Worm (Caenorhabditis elegans) whole organism, midembryonic: Measurements from ENCODE around the gene pdha-1.

Experiments
- T22C8.4 ChIP-seq: fragments of 200-800 bp; sonication (Bioruptor generic); IDR thresholded peaks from 2 replicates; pipeline ENCODE4 v1.3.6; 2022; ENCODE audit warnings: missing genetic modification characterization, missing compliant biosample characterization
- cog-1 ChIP-seq: sonication (generic microtip); optimal IDR thresholded peaks from 2 replicates; lab custom pipeline; 2016; ENCODE audit warnings: missing genetic modification characterization, missing compliant biosample characterization
- flt-1 ChIP-seq: fragments of 200-800 bp; sonication (Bioruptor generic); IDR thresholded peaks from 2 replicates; pipeline ENCODE4 v1.3.6; 2022; ENCODE audit warnings: missing genetic modification characterization, missing compliant biosample characterization
- med-1 ChIP-seq: sonication (generic microtip); optimal IDR thresholded peaks from 2 replicates; lab custom pipeline; 2017; ENCODE audit warnings: missing genetic modification characterization, mild to moderate bottlenecking, missing compliant biosample characterization, antibody characterized with exemption, missing genetic modification reagents; ENCODE audit not compliant: insufficient read depth
- ztf-23 ChIP-seq: fragments of 200-800 bp; sonication (Bioruptor generic); IDR thresholded peaks from 2 replicates; pipeline ENCODE4 v1.3.6; 2022; ENCODE audit warnings: missing genetic modification reagents, missing genetic modification characterization, missing compliant biosample characterization

- TF ChIP-seq cog-1 (tag; lab: Kevin White, UChicago) (no peak), med-1 (GFP tag; lab: Kevin White, UChicago) (no peak), flt-1 (GFP tag; lab: Robert Waterston, UW) (no peak), ztf-23 (GFP tag; lab: Robert Waterston, UW) (no peak), T22C8.4 (no peak)
These were observed 28.8 kb upstream of the pdha-1 start, which contains the start of gene arp-6 for ce11 chrII:8037246-8037645.
